Worm (Caenorhabditis elegans) whole organism, L1 larva: Measurements from ENCODE around the gene dyf-3.

Experiments
- C16A3.4 ChIP-seq: fragments of 150-350 bp; optimal IDR thresholded peaks from 2 replicates; lab custom pipeline; 2014; ENCODE audit warnings: missing biosample characterization, missing genetic modification characterization
- F16B12.6 ChIP-seq: fragments of 150-350 bp; optimal IDR thresholded peaks from 2 replicates; lab custom pipeline; 2014; ENCODE audit warnings: missing biosample characterization, missing genetic modification characterization
- aha-1 ChIP-seq: fragments of 150-350 bp; optimal IDR thresholded peaks from 2 replicates; lab custom pipeline; 2014; ENCODE audit warnings: missing biosample characterization, missing genetic modification characterization
- aly-2 ChIP-seq: fragments of 150-350 bp; optimal IDR thresholded peaks from 2 replicates; lab custom pipeline; 2014; ENCODE audit warnings: missing biosample characterization, missing genetic modification characterization
- blmp-1 ChIP-seq: fragments of 150-350 bp; optimal IDR thresholded peaks from 2 replicates; lab custom pipeline; 2014; ENCODE audit warnings: missing biosample characterization, missing genetic modification characterization
- ceh-8 ChIP-seq: fragments of 200-800 bp; sonication (Bioruptor generic); optimal IDR thresholded peaks from 2 replicates; lab custom pipeline; 2018; ENCODE audit warnings: mild to moderate bottlenecking, missing genetic modification characterization, moderate library complexity, missing compliant biosample characterization
- ceh-82 ChIP-seq, 3 experiments: fragments of 150-350 bp in 1 of 3; sonication (generic microtip) in 2 of 3; optimal IDR thresholded peaks; 2 replicates each; lab custom pipeline; 2014 to 2017; ENCODE audit warnings: missing biosample characterization in 3 of 3, missing genetic modification characterization in 3 of 3
- dpl-1 ChIP-seq, 3 experiments: fragments of 150-350 bp in 2 of 3; sonication (generic microtip) in 1 of 3; optimal IDR thresholded peaks; 2 replicates each; lab custom pipeline; 2014 to 2017; ENCODE audit warnings: missing biosample characterization in 3 of 3, missing genetic modification characterization in 3 of 3, missing genetic modification reagents in 3 of 3
- dsc-1 ChIP-seq: sonication (generic microtip); optimal IDR thresholded peaks from 2 replicates; lab custom pipeline; 2016; ENCODE audit warnings: mild to moderate bottlenecking, missing genetic modification characterization, missing compliant biosample characterization
- efl-1 ChIP-seq, 4 experiments: fragments of 150-350 bp; optimal IDR thresholded peaks in 3 of 4; peaks in 1 of 4; 1 replicate in 1 of 4; 2 replicates in 3 of 4; lab custom pipeline; 2014; ENCODE audit warnings: missing biosample characterization in 2 of 4, missing genetic modification characterization in 2 of 4, missing genetic modification reagents in 2 of 4
- elt-3 ChIP-seq, 6 experiments: fragments of 150-350 bp in 1 of 6; sonication (generic microtip); optimal IDR thresholded peaks; 2 replicates each; lab custom pipeline; 2017 to 2018; ENCODE audit warnings: missing biosample characterization in 6 of 6, missing genetic modification characterization in 6 of 6, inconsistent platforms in 1 of 6
- ets-5 ChIP-seq: fragments of 200-800 bp; sonication (Bioruptor generic); IDR thresholded peaks from 2 replicates; pipeline ENCODE4 v1.3.6; 2022; ENCODE audit warnings: missing genetic modification characterization, missing compliant biosample characterization
- fkh-10 ChIP-seq: sonication (generic microtip); optimal IDR thresholded peaks from 2 replicates; lab custom pipeline; 2017; ENCODE audit warnings: missing biosample characterization, missing genetic modification reagents, missing genetic modification characterization
- fkh-8 ChIP-seq: sonication (generic microtip); optimal IDR thresholded peaks from 2 replicates; lab custom pipeline; 2016; ENCODE audit warnings: mild to moderate bottlenecking, missing genetic modification characterization, missing compliant biosample characterization
- fos-1 ChIP-seq: fragments of 150-350 bp; optimal IDR thresholded peaks from 2 replicates; lab custom pipeline; 2014; ENCODE audit warnings: missing biosample characterization, missing genetic modification characterization
- grh-1 ChIP-seq: fragments of 200-800 bp; sonication (Bioruptor generic); IDR thresholded peaks from 2 replicates; pipeline ENCODE4 v1.3.6; 2022; ENCODE audit warnings: missing genetic modification reagents, missing genetic modification characterization, missing compliant biosample characterization
- hlh-4 ChIP-seq: sonication (generic microtip); optimal IDR thresholded peaks from 2 replicates; lab custom pipeline; 2016; ENCODE audit warnings: mild to moderate bottlenecking, missing genetic modification characterization, missing compliant biosample characterization
- isw-1 ChIP-seq: fragments of 200-800 bp; sonication (Bioruptor generic); IDR thresholded peaks from 2 replicates; pipeline ENCODE4 v1.3.6; 2022; ENCODE audit warnings: missing genetic modification characterization, missing compliant biosample characterization
- lin-14 ChIP-seq: fragments of 200-800 bp; sonication (Bioruptor generic); optimal IDR thresholded peaks from 2 replicates; lab custom pipeline; 2018; ENCODE audit warnings: mild to moderate bottlenecking, missing genetic modification characterization, moderate library complexity, missing compliant biosample characterization
- lin-15B ChIP-seq: fragments of 150-350 bp; sonication (generic microtip); optimal IDR thresholded peaks from 3 replicates; lab custom pipeline; 2014; ENCODE audit warnings: missing biosample characterization, missing genetic modification characterization
- lin-35 ChIP-seq, 2 experiments: fragments of 150-350 bp; optimal IDR thresholded peaks; 2 replicates each; lab custom pipeline; 2014; ENCODE audit warnings: missing biosample characterization in 2 of 2, missing genetic modification characterization in 2 of 2, missing genetic modification reagents in 2 of 2
- lin-39 ChIP-seq: fragments of 150-350 bp; optimal IDR thresholded peaks from 2 replicates; lab custom pipeline; 2014; ENCODE audit warnings: missing biosample characterization, missing genetic modification reagents, missing genetic modification characterization
- lir-3 ChIP-seq: sonication (generic microtip); optimal IDR thresholded peaks from 2 replicates; lab custom pipeline; 2016; ENCODE audit warnings: mild to moderate bottlenecking, missing genetic modification characterization, moderate library complexity, missing compliant biosample characterization; ENCODE audit not compliant: poor library complexity
- lsy-2 ChIP-seq, 2 experiments: fragments of 150-350 bp; optimal IDR thresholded peaks; 2 replicates each; lab custom pipeline; 2014; ENCODE audit warnings: missing biosample characterization in 2 of 2, missing genetic modification characterization in 2 of 2
- mdl-1 ChIP-seq, 2 experiments: fragments of 150-350 bp; optimal IDR thresholded peaks; 2 replicates each; lab custom pipeline; 2014 to 2017; ENCODE audit warnings: missing biosample characterization in 2 of 2, missing genetic modification characterization in 2 of 2, inconsistent platforms in 1 of 2
- mef-2 ChIP-seq: fragments of 150-350 bp; optimal IDR thresholded peaks from 2 replicates; lab custom pipeline; 2014; ENCODE audit warnings: missing biosample characterization, missing genetic modification characterization
- mep-1 ChIP-seq: fragments of 150-350 bp; optimal IDR thresholded peaks from 2 replicates; lab custom pipeline; 2014; ENCODE audit warnings: missing biosample characterization, missing genetic modification characterization
- nhr-19 ChIP-seq: fragments of 200-800 bp; sonication (Bioruptor generic); conservative IDR thresholded peaks from 2 replicates; pipeline ENCODE4 v1.3.6; 2022; ENCODE audit warnings: missing genetic modification characterization, missing compliant biosample characterization
- nhr-237 ChIP-seq: fragments of 150-350 bp; optimal IDR thresholded peaks from 2 replicates; lab custom pipeline; 2014; ENCODE audit warnings: missing biosample characterization, missing genetic modification characterization
- nhr-71 ChIP-seq: sonication (generic microtip); optimal IDR thresholded peaks from 2 replicates; lab custom pipeline; 2016; ENCODE audit warnings: mild to moderate bottlenecking, missing genetic modification characterization, moderate library complexity, missing compliant biosample characterization
- nhr-76 ChIP-seq: sonication (generic microtip); optimal IDR thresholded peaks from 2 replicates; lab custom pipeline; 2017; ENCODE audit warnings: missing biosample characterization, missing genetic modification characterization
- nhr-77 ChIP-seq: fragments of 150-350 bp; optimal IDR thresholded peaks from 2 replicates; lab custom pipeline; 2014; ENCODE audit warnings: missing biosample characterization, missing genetic modification characterization
- nhr-85 ChIP-seq: sonication (generic microtip); peaks from one replicate; lab custom pipeline; 2016; ENCODE audit warnings: missing genetic modification characterization, inconsistent platforms, missing compliant biosample characterization
- nhr-90 ChIP-seq: sonication (generic microtip); optimal IDR thresholded peaks from 2 replicates; lab custom pipeline; 2016; ENCODE audit warnings: mild to moderate bottlenecking, missing genetic modification characterization, missing compliant biosample characterization; ENCODE audit not compliant: poor library complexity
- snu-23 ChIP-seq: sonication (generic microtip); optimal IDR thresholded peaks from 2 replicates; lab custom pipeline; 2016; ENCODE audit warnings: missing genetic modification characterization, missing compliant biosample characterization
- tbx-2 ChIP-seq: sonication (generic microtip); optimal IDR thresholded peaks from 2 replicates; lab custom pipeline; 2016; ENCODE audit warnings: missing genetic modification characterization, missing compliant biosample characterization
- unc-130 ChIP-seq: fragments of 150-350 bp; optimal IDR thresholded peaks from 2 replicates; lab custom pipeline; 2017; ENCODE audit warnings: missing biosample characterization, missing genetic modification characterization, inconsistent platforms
- unc-86 ChIP-seq: sonication (generic microtip); optimal IDR thresholded peaks from 2 replicates; lab custom pipeline; 2016; ENCODE audit warnings: missing genetic modification characterization, missing compliant biosample characterization
- vab-15 ChIP-seq: sonication (generic microtip); optimal IDR thresholded peaks from 2 replicates; lab custom pipeline; 2017; ENCODE audit warnings: missing genotype, mild to moderate bottlenecking, missing genetic modification characterization, missing compliant biosample characterization
- xbp-1 ChIP-seq: sonication (generic microtip); optimal IDR thresholded peaks from 2 replicates; lab custom pipeline; 2016; ENCODE audit warnings: missing genetic modification characterization, missing compliant biosample characterization
- ztf-4 ChIP-seq: fragments of 150-350 bp; optimal IDR thresholded peaks from 2 replicates; lab custom pipeline; 2014; ENCODE audit warnings: missing biosample characterization, missing genetic modification characterization

The dyf-3 gene

ce11 chrIV:3399015-3399722, at the start of gene dyf-3, which contains the start of gene pdhb-1:
dyf-3 (minus strand) TSS chrIV:3399231.
pdhb-1 (plus strand) TSS chrIV:3399672.
- TF ChIP-seq isw-1: no peak
- TF ChIP-seq fkh-10 (GFP tag; lab: Kevin White, UChicago): peak; percentile 4
- peak; percentile 16 for TF ChIP-seq dsc-1
- TF ChIP-seq fos-1 (tag; lab: Kevin White, UChicago): no peak
- TF ChIP-seq lin-35 (GFP tag; optimal IDR thresholded peaks at IDR 0.05; lab: Kevin White, UChicago): peak; percentile 26 to 59
- TF ChIP-seq ets-5: no peak
- no peak for TF ChIP-seq vab-15 (tag; lab: Kevin White, UChicago)
- TF ChIP-seq ceh-82 (tag; optimal IDR thresholded peaks at IDR 0.05; lab: Kevin White, UChicago): peak in 1 of 3 experiments; percentile 48
- TF ChIP-seq tbx-2: peak; percentile 41
- peak; percentile 40 for TF ChIP-seq mep-1 (tag; lab: Kevin White, UChicago)
- TF ChIP-seq unc-86 (tag; lab: Kevin White, UChicago): peak; percentile 11
- no peak for TF ChIP-seq lin-15B (tag; lab: Kevin White, UChicago)
- peak in 1 of 2 experiments; percentile 37 for TF ChIP-seq mdl-1 (tag; optimal IDR thresholded peaks at IDR 0.05; lab: Kevin White, UChicago)
- no peak for TF ChIP-seq nhr-237 (tag; lab: Kevin White, UChicago)
- TF ChIP-seq snu-23: peak; percentile 38
- TF ChIP-seq efl-1 (optimal IDR thresholded peaks at IDR 0.05; lab: Kevin White, UChicago): peak; percentile 46 to 61
- peak; percentile 56 to 94 for TF ChIP-seq efl-1 (GFP tag; optimal IDR thresholded peaks at IDR 0.05 in 1 of 2; lab: Kevin White, UChicago)
- TF ChIP-seq F16B12.6 (tag; lab: Kevin White, UChicago): peak; percentile 92
- peak; percentile 54 for TF ChIP-seq fkh-8 (tag; lab: Kevin White, UChicago)
- TF ChIP-seq nhr-90 (tag; lab: Kevin White, UChicago): no peak
- TF ChIP-seq nhr-77: peak; percentile 29
- TF ChIP-seq nhr-76 (tag; lab: Kevin White, UChicago): no peak
- peak; percentile 37 to 56 (median 48) for TF ChIP-seq dpl-1 (GFP tag; optimal IDR thresholded peaks at IDR 0.05; lab: Kevin White, UChicago)
- peak; percentile 10 for TF ChIP-seq xbp-1
- TF ChIP-seq lir-3 (tag; lab: Kevin White, UChicago): no peak
- TF ChIP-seq ztf-4 (tag; lab: Kevin White, UChicago): no peak
- peak; percentile 69 for TF ChIP-seq nhr-85 (tag; lab: Kevin White, UChicago)
- no peak for TF ChIP-seq aha-1
- TF ChIP-seq lsy-2 (tag; optimal IDR thresholded peaks at IDR 0.05; lab: Kevin White, UChicago): peak; percentile 88 to 97
- peak; percentile 23 for TF ChIP-seq unc-130 (tag; lab: Kevin White, UChicago)

ce11 chrIV:3447350-3447749, 48.3 kb upstream of the dyf-3 start:
- no peak for TF ChIP-seq ceh-82 (tag; optimal IDR thresholded peaks at IDR 0.05; lab: Kevin White, UChicago)
- TF ChIP-seq nhr-19: no peak
- no peak for TF ChIP-seq ztf-4 (tag; lab: Kevin White, UChicago)
- no peak for TF ChIP-seq aly-2 (tag; lab: Kevin White, UChicago)
- no peak for TF ChIP-seq mdl-1 (tag; optimal IDR thresholded peaks at IDR 0.05; lab: Kevin White, UChicago)

ce11 chrIV:3444614-3445013, 45.6 kb upstream of the dyf-3 start, which contains the start of gene F58E2.5:
F58E2.5 (plus strand) TSS chrIV:3444914.
- TF ChIP-seq hlh-4 (tag; lab: Kevin White, UChicago): no peak
- no peak for TF ChIP-seq elt-3 (tag; optimal IDR thresholded peaks at IDR 0.05; lab: Kevin White, UChicago)
- no peak for TF ChIP-seq mef-2
- TF ChIP-seq lin-15B (tag; lab: Kevin White, UChicago): no peak
- no peak for TF ChIP-seq nhr-71 (tag; lab: Kevin White, UChicago)
- no peak for TF ChIP-seq lin-39 (tag; lab: Kevin White, UChicago)
- no peak for TF ChIP-seq blmp-1 (tag; lab: Kevin White, UChicago)
- no peak for TF ChIP-seq grh-1
- TF ChIP-seq lin-14: no peak
- TF ChIP-seq ceh-8: no peak
- no peak for TF ChIP-seq C16A3.4 (tag; lab: Kevin White, UChicago)
